Worm (Caenorhabditis elegans): ENCODE measurements around the gene Y53G8AM.7.

DNA sequence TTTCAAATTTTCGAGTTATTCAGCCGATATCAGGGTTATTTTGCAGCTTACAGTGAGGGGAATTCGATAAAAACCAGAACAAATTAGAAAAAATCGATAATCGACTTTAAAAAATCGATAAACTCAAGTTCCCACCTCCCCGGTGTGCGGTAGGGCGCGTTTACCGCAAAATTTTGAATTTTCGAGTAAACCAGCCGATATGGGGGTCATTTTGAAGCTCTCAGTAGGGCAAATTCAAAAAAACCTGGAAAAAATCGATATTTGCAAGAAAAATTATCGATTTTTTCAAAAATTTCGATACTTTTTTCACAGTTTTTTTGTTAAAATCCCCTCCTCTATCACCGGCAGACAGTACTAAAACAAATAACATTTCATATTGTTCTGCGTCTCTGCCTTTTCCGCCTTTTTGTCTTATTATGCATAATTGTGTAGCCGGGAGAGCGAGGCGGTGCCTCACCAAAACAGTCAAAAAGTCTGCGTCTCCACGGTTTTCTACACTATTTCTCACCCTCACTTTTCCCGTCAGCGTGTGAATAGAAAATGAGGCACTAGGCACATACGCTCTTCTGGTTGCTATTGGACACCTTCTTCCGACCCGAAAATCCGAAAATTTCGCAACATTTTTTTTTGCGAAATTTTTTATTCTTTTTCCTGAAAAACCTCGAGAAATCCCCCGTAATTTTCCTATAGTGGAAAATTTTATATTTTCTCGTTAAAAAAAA lies 44.5 kb upstream of the Y53G8AM.7 start, which contains the start of gene ral-1:
- TF ChIP-seq hnd-1 (tag; optimal IDR thresholded peaks at IDR 0.05) (no peak), ama-1 (optimal IDR thresholded peaks at IDR 0.05) (no peak), flt-1 (GFP tag; IDR thresholded peaks at IDR 0.05) (no peak), aly-1 (tag; optimal IDR thresholded peaks at IDR 0.05) (no peak), ceh-36 (tag; optimal IDR thresholded peaks at IDR 0.05) (no peak), tbx-11 (GFP tag; IDR thresholded peaks at IDR 0.05) (no peak), tbx-37 (GFP tag; conservative IDR thresholded peaks at IDR 0.05) (no peak), ets-7 (tag; optimal IDR thresholded peaks at IDR 0.05) (no peak), sea-1 (GFP tag; conservative IDR thresholded peaks at IDR 0.05) (no peak), B0310.2 (tag; optimal IDR thresholded peaks at IDR 0.05) (no peak)
